Fruit fly (Drosophila melanogaster) whole organism, embryonic: ENCODE measurements around the gene miple1.
A peak's percentile ranks its signal among the peaks of the same experiment; 100 is the strongest.

Experiments
- Atf-2 ChIP-seq: fragments of 200-800 bp; sonication (Bioruptor generic); optimal IDR thresholded peaks from 2 replicates; lab custom pipeline; 2016; ENCODE audit warnings: missing biosample characterization, missing genetic modification characterization
- C15 ChIP-seq: fragments of 200-800 bp; sonication (Bioruptor generic); IDR thresholded peaks from 3 replicates; pipeline ENCODE4 v1.3.6; 2022; ENCODE audit warnings: missing biosample characterization, missing genetic modification characterization
- CG11085 ChIP-seq: fragments of 200-800 bp; sonication (Bioruptor generic); IDR thresholded peaks from 2 replicates; pipeline ENCODE4 v1.3.6; 2022; ENCODE audit warnings: missing biosample characterization, missing genetic modification characterization
- CG12155 ChIP-seq: fragments of 200-800 bp; sonication (Bioruptor generic); optimal IDR thresholded peaks from 3 replicates; lab custom pipeline; 2016; ENCODE audit warnings: missing biosample characterization, missing genetic modification characterization
- CG17186 ChIP-seq: fragments of 200-800 bp; sonication (Bioruptor generic); optimal IDR thresholded peaks from 3 replicates; lab custom pipeline; 2017; ENCODE audit warnings: missing biosample characterization, missing genetic modification reagents, missing genetic modification characterization
- CG17328 ChIP-seq: fragments of 200-800 bp; sonication (Bioruptor generic); IDR thresholded peaks from 2 replicates; pipeline ENCODE4 v1.3.6; 2022; ENCODE audit warnings: missing biosample characterization, missing genetic modification characterization
- CG17802 ChIP-seq: fragments of 200-800 bp; sonication (Bioruptor generic); optimal IDR thresholded peaks from 2 replicates; lab custom pipeline; 2018; ENCODE audit warnings: missing biosample characterization, mild to moderate bottlenecking, missing genetic modification characterization, moderate library complexity
- CG2120 ChIP-seq: fragments of 200-800 bp; sonication (Bioruptor generic); optimal IDR thresholded peaks from 3 replicates; lab custom pipeline; 2016; ENCODE audit warnings: missing biosample characterization, missing genetic modification characterization
- CG2678 ChIP-seq: fragments of 200-800 bp; sonication (Bioruptor generic); optimal IDR thresholded peaks from 3 replicates; lab custom pipeline; 2019; ENCODE audit warnings: missing biosample characterization, mild to moderate bottlenecking, missing genetic modification characterization, moderate library complexity
- CG30020 ChIP-seq: fragments of 200-800 bp; optimal IDR thresholded peaks from 2 replicates; lab custom pipeline; 2019; ENCODE audit warnings: missing biosample characterization, mild to moderate bottlenecking, missing genetic modification characterization, moderate library complexity
- CG3065 ChIP-seq: fragments of 200-800 bp; sonication (Bioruptor generic); optimal IDR thresholded peaks from 2 replicates; lab custom pipeline; 2016; ENCODE audit warnings: missing biosample characterization, missing genetic modification characterization
- CG31224 ChIP-seq: fragments of 200-800 bp; sonication (Bioruptor generic); IDR thresholded peaks from 2 replicates; pipeline ENCODE4 v1.3.6; 2022; ENCODE audit warnings: missing biosample characterization, missing genetic modification characterization
- CG3281 ChIP-seq: fragments of 200-800 bp; sonication (Bioruptor generic); optimal IDR thresholded peaks from 3 replicates; lab custom pipeline; 2017; ENCODE audit warnings: missing biosample characterization, mild to moderate bottlenecking, missing genetic modification characterization
- CG34422 ChIP-seq: fragments of 200-800 bp; sonication (Bioruptor generic); IDR thresholded peaks from 3 replicates; pipeline ENCODE4 v1.3.6; 2022; ENCODE audit warnings: missing biosample characterization, missing genetic modification characterization
- CG4328 ChIP-seq: fragments of 200-800 bp; sonication (Bioruptor generic); optimal IDR thresholded peaks from 3 replicates; lab custom pipeline; 2017; ENCODE audit warnings: missing biosample characterization, missing genetic modification reagents, missing genetic modification characterization
- CG4854 ChIP-seq: fragments of 200-800 bp; sonication (Bioruptor generic); optimal IDR thresholded peaks from 2 replicates; lab custom pipeline; 2016; ENCODE audit warnings: missing biosample characterization, missing genetic modification characterization, inconsistent platforms
- CG6689 ChIP-seq: fragments of 200-800 bp; sonication (Bioruptor generic); IDR thresholded peaks from 2 replicates; pipeline ENCODE4 v1.3.6; 2022; ENCODE audit warnings: missing biosample characterization, missing genetic modification characterization
- CG7839 ChIP-seq: fragments of 200-800 bp; sonication (Bioruptor generic); optimal IDR thresholded peaks from 3 replicates; lab custom pipeline; 2018; ENCODE audit warnings: missing biosample characterization, mild to moderate bottlenecking, missing genetic modification characterization, moderate library complexity
- Dip2 ChIP-seq: fragments of 200-800 bp; sonication (Bioruptor generic); IDR thresholded peaks from 2 replicates; pipeline ENCODE4 v1.3.6; 2022; ENCODE audit warnings: missing biosample characterization, missing genetic modification characterization
- Doc2 ChIP-seq: fragments of 200-800 bp; sonication (Bioruptor generic); IDR thresholded peaks from 2 replicates; pipeline ENCODE4 v1.3.6; 2022; ENCODE audit warnings: missing biosample characterization, missing genetic modification characterization
- Dp ChIP-seq: fragments of 200-800 bp; sonication (Bioruptor generic); optimal IDR thresholded peaks from 2 replicates; lab custom pipeline; 2018; ENCODE audit warnings: missing biosample characterization, mild to moderate bottlenecking, missing genetic modification characterization, moderate library complexity
- Fer3 ChIP-seq: fragments of 200-800 bp; sonication (Bioruptor generic); optimal IDR thresholded peaks from 2 replicates; lab custom pipeline; 2018; ENCODE audit warnings: missing biosample characterization, mild to moderate bottlenecking, missing genetic modification characterization, moderate library complexity
- Hr3 ChIP-seq: fragments of 200-800 bp; sonication (Bioruptor generic); optimal IDR thresholded peaks from 3 replicates; lab custom pipeline; 2016; ENCODE audit warnings: missing biosample characterization, missing genetic modification characterization
- MTF-1 ChIP-seq: fragments of 200-800 bp; sonication (Bioruptor generic); optimal IDR thresholded peaks from 2 replicates; lab custom pipeline; 2018; ENCODE audit warnings: missing biosample characterization, mild to moderate bottlenecking, missing genetic modification characterization, borderline replicate concordance
- Myb ChIP-seq: fragments of 200-800 bp; sonication (Bioruptor generic); optimal IDR thresholded peaks from 2 replicates; lab custom pipeline; 2016; ENCODE audit warnings: missing biosample characterization, missing genetic modification characterization
- Nf-YC ChIP-seq: fragments of 200-800 bp; optimal IDR thresholded peaks from 3 replicates; lab custom pipeline; 2019; ENCODE audit warnings: missing biosample characterization, mild to moderate bottlenecking, missing genetic modification characterization, moderate library complexity
- Ptx1 ChIP-seq: fragments of 200-800 bp; sonication (Bioruptor generic); IDR thresholded peaks from 2 replicates; pipeline ENCODE4 v1.3.6; 2022; ENCODE audit warnings: missing biosample characterization, missing genetic modification characterization
- Scr ChIP-seq: fragments of 200-800 bp; sonication (Bioruptor generic); IDR thresholded peaks from 2 replicates; pipeline ENCODE4 v1.3.6; 2022; ENCODE audit warnings: missing biosample characterization, missing genetic modification characterization; ENCODE audit not compliant: partially characterized antibody
- Side ChIP-seq: fragments of 200-800 bp; sonication (Bioruptor generic); optimal IDR thresholded peaks from 2 replicates; lab custom pipeline; 2016; ENCODE audit warnings: missing biosample characterization, missing genetic modification characterization
- Sin3A ChIP-seq: fragments of >200 bp; optimal IDR thresholded peaks from 2 replicates; lab custom pipeline; 2018
- Spps ChIP-seq: fragments of 200-800 bp; sonication (Bioruptor generic); optimal IDR thresholded peaks from 2 replicates; lab custom pipeline; 2018; ENCODE audit warnings: missing biosample characterization, mild to moderate bottlenecking, missing genetic modification characterization
- ap ChIP-seq: fragments of 200-800 bp; sonication (Bioruptor generic); IDR thresholded peaks from 2 replicates; pipeline ENCODE4 v1.3.6; 2022; ENCODE audit warnings: missing biosample characterization, missing genetic modification characterization
- bcd ChIP-seq: fragments of 200-800 bp; sonication (Bioruptor generic); optimal IDR thresholded peaks from 2 replicates; lab custom pipeline; 2017; ENCODE audit warnings: missing biosample characterization, mild to moderate bottlenecking, missing genetic modification characterization
- cwo ChIP-seq: fragments of 200-800 bp; sonication (Bioruptor generic); optimal IDR thresholded peaks from 3 replicates; lab custom pipeline; 2017; ENCODE audit warnings: missing biosample characterization, missing genetic modification characterization, mild to moderate bottlenecking, moderate library complexity, missing genetic modification reagents
- exex ChIP-seq: fragments of 200-800 bp; sonication (Bioruptor generic); optimal IDR thresholded peaks from 4 replicates; lab custom pipeline; 2018; ENCODE audit warnings: missing biosample characterization, mild to moderate bottlenecking, missing genetic modification characterization, moderate library complexity
- eyg ChIP-seq: fragments of 200-800 bp; sonication (Bioruptor generic); optimal IDR thresholded peaks from 3 replicates; lab custom pipeline; 2016; ENCODE audit warnings: missing biosample characterization, missing genetic modification characterization
- fd3F ChIP-seq: fragments of 200-800 bp; sonication (Bioruptor generic); optimal IDR thresholded peaks from 2 replicates; lab custom pipeline; 2018; ENCODE audit warnings: missing biosample characterization, mild to moderate bottlenecking, missing genetic modification characterization, moderate library complexity
- fd96Cb ChIP-seq: fragments of 200-800 bp; sonication (Bioruptor generic); optimal IDR thresholded peaks from 2 replicates; lab custom pipeline; 2018; ENCODE audit warnings: missing biosample characterization, mild to moderate bottlenecking, missing genetic modification characterization, moderate library complexity
- gt ChIP-seq: fragments of 200-800 bp; sonication (Bioruptor generic); IDR thresholded peaks from 2 replicates; pipeline ENCODE4 v1.3.6; 2022; ENCODE audit warnings: missing biosample characterization, missing genetic modification characterization
- lab ChIP-seq: fragments of 200-800 bp; sonication (Bioruptor generic); optimal IDR thresholded peaks from 3 replicates; lab custom pipeline; 2017; ENCODE audit warnings: missing biosample characterization, missing genetic modification characterization, mild to moderate bottlenecking, moderate library complexity, missing genetic modification reagents
- luna ChIP-seq: fragments of 200-800 bp; sonication (Bioruptor generic); optimal IDR thresholded peaks from 2 replicates; lab custom pipeline; 2016; ENCODE audit warnings: missing biosample characterization, missing genetic modification characterization
- mirr ChIP-seq: fragments of 200-800 bp; sonication (Bioruptor generic); optimal IDR thresholded peaks from 3 replicates; lab custom pipeline; 2018; ENCODE audit warnings: missing biosample characterization, mild to moderate bottlenecking, missing genetic modification characterization
- onecut ChIP-seq: fragments of 200-800 bp; sonication (Bioruptor generic); IDR thresholded peaks from 2 replicates; pipeline ENCODE4 v1.3.6; 2022; ENCODE audit warnings: missing biosample characterization, missing genetic modification characterization
- pnt ChIP-seq: fragments of 200-800 bp; sonication (Bioruptor generic); optimal IDR thresholded peaks from 3 replicates; lab custom pipeline; 2016; ENCODE audit warnings: missing biosample characterization, missing genetic modification characterization
- pzg ChIP-seq: fragments of 200-800 bp; sonication (Bioruptor generic); optimal IDR thresholded peaks from 3 replicates; lab custom pipeline; 2018; ENCODE audit warnings: missing biosample characterization, mild to moderate bottlenecking, missing genetic modification characterization, moderate library complexity
- shn ChIP-seq: fragments of 200-800 bp; sonication (Bioruptor generic); optimal IDR thresholded peaks from 3 replicates; lab custom pipeline; 2016; ENCODE audit warnings: missing biosample characterization, missing genetic modification characterization
- sob ChIP-seq: fragments of 200-800 bp; sonication (Bioruptor generic); IDR thresholded peaks from 2 replicates; pipeline ENCODE4 v1.3.6; 2022; ENCODE audit warnings: missing biosample characterization, missing genetic modification characterization
- sug ChIP-seq: fragments of 200-800 bp; optimal IDR thresholded peaks from 2 replicates; lab custom pipeline; 2019; ENCODE audit warnings: missing biosample characterization, mild to moderate bottlenecking, missing genetic modification characterization, moderate library complexity
- tap ChIP-seq: fragments of 200-800 bp; optimal IDR thresholded peaks from 3 replicates; lab custom pipeline; 2019; ENCODE audit warnings: missing biosample characterization, mild to moderate bottlenecking, missing genetic modification characterization, moderate library complexity
- unc-4 ChIP-seq: fragments of 200-800 bp; sonication (Bioruptor generic); IDR thresholded peaks from 2 replicates; pipeline ENCODE4 v1.3.6; 2022; ENCODE audit warnings: missing biosample characterization, missing genetic modification characterization; ENCODE audit not compliant: partially characterized antibody
- zen2 ChIP-seq: fragments of 200-800 bp; sonication (Bioruptor generic); IDR thresholded peaks from 3 replicates; pipeline ENCODE4 v1.3.6; 2022; ENCODE audit warnings: missing biosample characterization, missing genetic modification characterization; ENCODE audit not compliant: partially characterized antibody

The miple1 gene

DNA sequence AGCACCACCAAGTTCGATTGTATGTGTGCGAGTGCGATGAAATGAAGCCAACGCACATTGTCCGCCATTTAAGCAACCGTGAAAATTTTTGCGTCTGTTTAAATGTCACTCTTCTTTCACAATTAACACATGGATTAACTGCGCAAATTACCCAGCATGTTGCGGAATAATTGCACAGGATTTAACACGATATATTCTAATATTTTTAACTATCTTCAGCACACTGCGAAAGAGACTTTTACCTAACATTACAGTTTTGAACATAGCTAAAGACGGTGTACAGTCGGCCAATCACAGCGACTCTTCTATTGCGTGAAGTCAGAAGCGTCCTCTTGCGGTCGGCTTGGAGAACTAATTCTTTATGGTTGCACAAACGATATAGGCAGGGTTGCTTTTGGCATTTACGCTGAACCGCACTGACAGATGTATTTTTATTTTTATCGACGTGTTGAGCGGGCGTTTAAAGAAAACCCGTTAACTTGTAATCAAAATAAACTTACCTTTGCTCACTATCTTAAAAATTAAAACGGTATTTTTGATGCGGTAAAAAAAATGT lies 20.4 kb upstream of the miple1 start (continued):
- 0 out of 3 replicates have a peak, but pooled peaks have one; percentile 21 for TF ChIP-seq CG34422 (GFP tag; lab: Robert Waterston, UW)
- no peak for TF ChIP-seq Spps
- TF ChIP-seq CG11085 (GFP tag; lab: Robert Waterston, UW), result peak; percentile 17; the same call in 1 of the 2 replicates
- no peak for TF ChIP-seq Dip2
- no peak for TF ChIP-seq CG31224
- no peak for TF ChIP-seq exex (tag; lab: Kevin White, UChicago)
- TF ChIP-seq onecut (GFP tag; lab: Robert Waterston, UW), result no peak; the same call in none of the 2 replicates
- TF ChIP-seq CG17186 (GFP tag; lab: Kevin White, UChicago), result peak; percentile 67
- TF ChIP-seq zen2 (GFP tag; lab: Robert Waterston, UW), result peak; percentile 41; the same call in 2 of the 3 replicates
- peak; percentile 73 for TF ChIP-seq CG30020 (tag; lab: Kevin White, UChicago)
- TF ChIP-seq pzg (GFP tag; lab: Kevin White, UChicago), result peak; percentile 92
- TF ChIP-seq Sin3A (lab: Kevin White, UChicago), result peak; percentile 9
- 0 out of 2 replicates have a peak, but pooled peaks have one; percentile 42 for TF ChIP-seq sob (GFP tag; lab: Robert Waterston, UW)
- no peak for TF ChIP-seq CG6689
- peak; percentile 98 for TF ChIP-seq Myb (GFP tag; lab: Kevin White, UChicago)
- TF ChIP-seq eyg (GFP tag; lab: Kevin White, UChicago), result peak; percentile 17
- no peak for TF ChIP-seq CG4328 (GFP tag; lab: Kevin White, UChicago)
- no peak for TF ChIP-seq luna
- no peak for TF ChIP-seq tap
- no peak for TF ChIP-seq MTF-1 (GFP tag; lab: Kevin White, UChicago)
- TF ChIP-seq CG4854 (GFP tag; lab: Kevin White, UChicago), result peak; percentile 49
- peak; percentile 24 for TF ChIP-seq CG3065 (GFP tag; lab: Kevin White, UChicago)
- no peak for TF ChIP-seq CG7839 (tag; lab: Kevin White, UChicago)
- no peak for TF ChIP-seq bcd (GFP tag; lab: Kevin White, UChicago)
- no peak for TF ChIP-seq fd3F (GFP tag; lab: Kevin White, UChicago)
- no peak for TF ChIP-seq fd96Cb
- no peak for TF ChIP-seq CG12155 (GFP tag; lab: Kevin White, UChicago)
- peak; percentile 42 for TF ChIP-seq CG17802 (tag; lab: Kevin White, UChicago)
- peak; percentile 54 for TF ChIP-seq unc-4 (GFP tag; lab: Robert Waterston, UW)
- TF ChIP-seq CG3281 (GFP tag; lab: Kevin White, UChicago), result peak; percentile 31
- TF ChIP-seq lab (GFP tag; lab: Kevin White, UChicago), result no peak
- TF ChIP-seq CG2678 (tag; lab: Kevin White, UChicago), result no peak
- peak; percentile 89 for TF ChIP-seq Dp
- no peak for TF ChIP-seq ap
- TF ChIP-seq mirr, result no peak
- TF ChIP-seq sug (tag; lab: Kevin White, UChicago), result no peak
- TF ChIP-seq Side (GFP tag; lab: Kevin White, UChicago), result peak; percentile 54
- no peak for TF ChIP-seq Doc2 (GFP tag; lab: Robert Waterston, UW)
- peak; percentile 100 for TF ChIP-seq Nf-YC (tag; lab: Kevin White, UChicago)
- TF ChIP-seq pnt, result no peak
- peak; percentile 11 for TF ChIP-seq shn
- TF ChIP-seq CG2120 (GFP tag; lab: Kevin White, UChicago), result peak; percentile 53
- no peak for TF ChIP-seq CG17328 (GFP tag; lab: Robert Waterston, UW)
- no peak for TF ChIP-seq cwo (GFP tag; lab: Kevin White, UChicago)
- no peak for TF ChIP-seq C15 (GFP tag; lab: Robert Waterston, UW)
- no peak for TF ChIP-seq Fer3 (tag; lab: Kevin White, UChicago)
- TF ChIP-seq Scr (GFP tag; lab: Robert Waterston, UW), result peak; percentile 61
- TF ChIP-seq Hr3, result peak; percentile 2
- peak; percentile 22; the same call in 1 of the 2 replicates for TF ChIP-seq Ptx1 (GFP tag; lab: Robert Waterston, UW)
- TF ChIP-seq Atf-2, result peak; percentile 50
- TF ChIP-seq gt, result no peak
